Worm (Caenorhabditis elegans): Measurements from ENCODE around the gene C33C12.4.

Gene C33C12.4

DNA sequence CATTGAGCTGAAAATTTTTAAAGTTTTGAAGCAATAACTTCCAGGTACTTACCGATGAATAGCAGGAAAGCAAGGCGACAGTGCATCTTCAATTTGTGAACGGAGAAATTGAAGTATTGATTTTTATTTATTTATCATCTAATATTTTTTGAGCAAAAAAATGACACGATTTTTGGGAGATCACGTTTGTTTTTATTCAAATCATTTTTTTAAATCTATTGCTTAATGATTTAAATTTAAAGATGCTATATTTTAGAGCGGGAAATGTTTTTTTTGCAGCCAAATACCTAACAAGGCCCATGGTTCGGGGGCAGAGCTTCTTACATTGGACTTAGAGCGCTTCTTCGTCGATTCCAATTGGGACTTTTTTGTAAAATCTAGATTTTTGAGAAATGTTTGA lies at the start of gene C33C12.4:
TSS of gene C33C12.4 (minus strand) at position 101 of the 400 bp plus-strand sequence.
- TF ChIP-seq elt-1 (tag; optimal IDR thresholded peaks at IDR 0.05; ENCODE audit: borderline replicate concordance, insufficient read depth): no peak
- TF ChIP-seq ceh-83 (GFP tag; optimal IDR thresholded peaks at IDR 0.05): no peak
- no peak for TF ChIP-seq pha-4 (tag; optimal IDR thresholded peaks at IDR 0.05)
- TF ChIP-seq cnd-1 (tag; optimal IDR thresholded peaks at IDR 0.05): no peak
- TF ChIP-seq lin-32 (GFP tag; optimal IDR thresholded peaks at IDR 0.05): no peak
- no peak for TF ChIP-seq M03D4.4 (tag; optimal IDR thresholded peaks at IDR 0.05)
- no peak for TF ChIP-seq ham-2 (GFP tag; optimal IDR thresholded peaks at IDR 0.05)
- no peak for TF ChIP-seq mep-1 (tag; optimal IDR thresholded peaks at IDR 0.05)
- TF ChIP-seq ceh-43 (GFP tag; optimal IDR thresholded peaks at IDR 0.05): no peak
- no peak for TF ChIP-seq nhr-28 (tag; optimal IDR thresholded peaks at IDR 0.05)
- TF ChIP-seq unc-39 (tag; optimal IDR thresholded peaks at IDR 0.05): no peak
- TF ChIP-seq ces-1 (GFP tag; optimal IDR thresholded peaks at IDR 0.05): no peak
- no peak for TF ChIP-seq mls-2 (tag; optimal IDR thresholded peaks at IDR 0.05)
- TF ChIP-seq unc-62 (GFP tag; optimal IDR thresholded peaks at IDR 0.05): no peak

DNA sequence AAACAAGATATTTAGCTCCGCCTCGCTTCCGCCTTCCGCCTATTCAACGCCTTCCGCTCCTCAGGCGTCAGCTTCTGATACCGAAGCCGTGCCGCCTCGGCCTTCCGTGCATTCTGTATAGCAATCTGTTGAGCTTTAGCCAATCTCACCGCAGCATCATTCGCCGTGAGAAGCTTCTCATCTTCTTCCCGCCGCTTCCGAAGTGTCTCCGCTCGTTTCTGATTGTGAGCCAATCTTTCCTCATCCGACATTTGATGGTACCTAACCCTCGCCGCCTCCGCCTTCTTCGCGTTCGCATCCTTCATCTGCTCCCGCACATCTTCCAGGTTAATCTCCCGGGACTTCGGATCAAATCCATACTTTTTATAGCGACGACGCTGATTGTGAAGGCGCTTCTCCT lies 49.2 kb upstream of the C33C12.4 start:
- no peak for TF ChIP-seq blmp-1 (tag; optimal IDR thresholded peaks at IDR 0.05)
- TF ChIP-seq bed-3 (GFP tag; optimal IDR thresholded peaks at IDR 0.05): no peak
- TF ChIP-seq lsy-2 (tag; optimal IDR thresholded peaks at IDR 0.05): no peak
- no peak for TF ChIP-seq lin-13 (tag; optimal IDR thresholded peaks at IDR 0.05)

DNA sequence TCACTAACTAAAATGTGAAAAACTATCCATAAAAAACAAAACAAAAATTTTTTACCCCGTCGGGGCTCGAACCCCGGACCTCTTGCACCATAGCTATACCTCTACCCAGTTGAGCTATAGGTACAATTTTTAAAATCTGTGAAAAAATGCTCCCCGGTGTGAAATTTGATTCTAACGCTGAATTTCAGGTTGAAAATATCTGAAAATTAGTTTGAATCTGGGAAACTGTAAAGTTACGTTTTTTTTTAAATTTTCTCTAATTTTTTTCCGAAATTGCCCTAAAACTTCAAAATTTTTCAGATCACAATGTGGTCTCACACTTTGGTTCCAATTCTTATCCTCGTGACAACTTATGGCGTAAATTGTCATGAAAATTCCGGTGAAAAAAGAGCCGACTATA lies 41.5 kb upstream of the C33C12.4 start, which contains the start of gene Y59C2A.1:
TSS of gene Y59C2A.1 (plus strand) at position 301 of the 400 bp plus-strand sequence.
- TF ChIP-seq pha-4 (tag; optimal IDR thresholded peaks at IDR 0.05) (no peak), mab-5 (tag; optimal IDR thresholded peaks at IDR 0.05) (no peak), cnd-1 (tag; optimal IDR thresholded peaks at IDR 0.05) (no peak), elt-3 (tag; optimal IDR thresholded peaks at IDR 0.05) (no peak), blmp-1 (tag; optimal IDR thresholded peaks at IDR 0.05) (no peak), ceh-83 (GFP tag; optimal IDR thresholded peaks at IDR 0.05) (no peak), lin-32 (GFP tag; optimal IDR thresholded peaks at IDR 0.05) (no peak), sem-2 (GFP tag; optimal IDR thresholded peaks at IDR 0.05) (no peak), sptf-1 (tag; optimal IDR thresholded peaks at IDR 0.05) (no peak), elt-1 (tag; optimal IDR thresholded peaks at IDR 0.05; ENCODE audit: borderline replicate concordance, insufficient read depth) (no peak), ces-1 (GFP tag; optimal IDR thresholded peaks at IDR 0.05) (no peak), M03D4.4 (tag; optimal IDR thresholded peaks at IDR 0.05) (no peak), unc-39 (tag; optimal IDR thresholded peaks at IDR 0.05) (no peak), ham-2 (GFP tag; optimal IDR thresholded peaks at IDR 0.05) (no peak), snpc-4 (tag; optimal IDR thresholded peaks at IDR 0.05) (no peak), mep-1 (tag; optimal IDR thresholded peaks at IDR 0.05) (no peak), ceh-39 (tag; optimal IDR thresholded peaks at IDR 0.05) (no peak), unc-62 (GFP tag; optimal IDR thresholded peaks at IDR 0.05) (no peak)

DNA sequence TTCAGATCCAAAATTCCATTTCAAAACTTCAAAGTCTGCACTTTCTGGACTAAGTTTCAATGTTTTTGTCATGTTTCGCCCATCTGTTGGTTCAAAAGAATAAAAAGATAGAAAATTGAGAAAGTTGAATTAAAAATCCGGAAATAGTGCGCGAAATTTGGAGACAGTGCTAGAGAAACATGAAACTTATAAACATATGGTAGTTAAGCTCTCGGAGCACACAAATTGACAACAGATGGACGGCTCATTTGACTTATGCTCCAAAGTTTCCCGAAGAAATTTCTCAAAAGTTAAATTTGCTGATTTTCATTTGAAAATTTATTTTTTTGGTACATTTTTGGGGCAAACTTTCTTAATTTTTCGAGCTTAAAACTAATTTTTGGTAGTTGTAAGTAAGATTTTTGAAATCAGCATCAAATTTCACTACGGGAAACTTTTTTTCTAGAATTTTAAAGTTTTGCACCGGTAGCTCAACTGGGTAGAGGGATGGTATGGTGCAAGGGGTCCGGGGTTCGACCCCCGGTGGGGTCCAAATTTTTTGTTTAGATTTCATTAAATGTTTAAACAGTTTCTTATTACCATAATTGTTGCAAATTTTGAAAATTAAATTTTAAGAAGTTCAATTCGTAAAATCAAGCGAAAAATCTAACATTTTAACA lies 39.9 kb upstream of the C33C12.4 start:
- no peak for TF ChIP-seq bed-3 (GFP tag; optimal IDR thresholded peaks at IDR 0.05)
- no peak for TF ChIP-seq mls-2 (tag; optimal IDR thresholded peaks at IDR 0.05)
- no peak for TF ChIP-seq nhr-12 (tag; optimal IDR thresholded peaks at IDR 0.05)
- no peak for TF ChIP-seq nhr-28 (tag; optimal IDR thresholded peaks at IDR 0.05)
- no peak for TF ChIP-seq drap-1 (GFP tag; optimal IDR thresholded peaks at IDR 0.05)
- no peak for TF ChIP-seq lin-13 (tag; optimal IDR thresholded peaks at IDR 0.05)
- no peak for TF ChIP-seq pha-4 (tag; optimal IDR thresholded peaks at IDR 0.05)
- no peak for TF ChIP-seq sptf-1 (tag; optimal IDR thresholded peaks at IDR 0.05)
- TF ChIP-seq blmp-1 (tag; optimal IDR thresholded peaks at IDR 0.05): no peak
- TF ChIP-seq sem-2 (GFP tag; optimal IDR thresholded peaks at IDR 0.05): no peak
- no peak for TF ChIP-seq nhr-2 (tag; optimal IDR thresholded peaks at IDR 0.05)
- no peak for TF ChIP-seq elt-3 (tag; optimal IDR thresholded peaks at IDR 0.05)
- no peak for TF ChIP-seq nhr-76 (tag; optimal IDR thresholded peaks at IDR 0.05)
- TF ChIP-seq lin-32 (GFP tag; optimal IDR thresholded peaks at IDR 0.05): no peak
- TF ChIP-seq unc-120 (tag; optimal IDR thresholded peaks at IDR 0.05; ENCODE audit: poor library complexity, severe bottlenecking): no peak
- TF ChIP-seq ces-1 (GFP tag; optimal IDR thresholded peaks at IDR 0.05): no peak
- TF ChIP-seq mab-5 (tag; optimal IDR thresholded peaks at IDR 0.05): no peak

DNA sequence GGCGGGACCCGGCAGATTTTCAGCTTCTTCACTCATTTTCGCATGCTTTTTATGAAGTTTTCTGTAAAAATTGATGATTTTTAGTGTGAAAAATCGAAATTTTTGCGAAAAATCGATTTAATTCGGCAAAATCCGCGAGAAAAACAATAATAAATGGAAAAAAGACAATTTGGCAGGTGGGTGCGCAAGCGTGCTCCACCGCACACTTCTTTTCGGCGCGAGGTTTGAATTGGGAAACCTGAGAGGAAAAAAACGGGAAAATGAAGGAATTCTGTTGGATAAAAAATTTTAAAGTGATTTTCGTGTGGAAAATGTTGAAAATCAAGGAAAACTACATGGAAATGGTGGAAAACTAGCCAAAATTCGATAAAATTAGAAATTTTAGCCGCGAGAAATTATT lies 37.8 kb upstream of the C33C12.4 start, which contains the start of gene Y59C2A.2:
TSS of gene Y59C2A.2 (minus strand) at position 61 of the 400 bp plus-strand sequence.
- TF ChIP-seq lsy-2 (tag; optimal IDR thresholded peaks at IDR 0.05) (peak; percentile 34), drap-1 (GFP tag; optimal IDR thresholded peaks at IDR 0.05) (no peak), nhr-28 (tag; optimal IDR thresholded peaks at IDR 0.05) (no peak), nhr-237 (tag; optimal IDR thresholded peaks at IDR 0.05) (peak; percentile 34), elt-1 (tag; optimal IDR thresholded peaks at IDR 0.05; ENCODE audit: borderline replicate concordance, insufficient read depth) (no peak), elt-3 (tag; optimal IDR thresholded peaks at IDR 0.05) (no peak), blmp-1 (tag; optimal IDR thresholded peaks at IDR 0.05) (no peak), flh-1 (GFP tag; optimal IDR thresholded peaks at IDR 0.05) (no peak), zip-8 (tag; optimal IDR thresholded peaks at IDR 0.05) (no peak), nhr-12 (tag; optimal IDR thresholded peaks at IDR 0.05) (no peak), mls-2 (tag; optimal IDR thresholded peaks at IDR 0.05) (no peak), lin-32 (GFP tag; optimal IDR thresholded peaks at IDR 0.05) (no peak), M03D4.4 (tag; optimal IDR thresholded peaks at IDR 0.05) (no peak), snpc-4 (tag; optimal IDR thresholded peaks at IDR 0.05) (no peak), hlh-1 (tag; optimal IDR thresholded peaks at IDR 0.05) (peak; percentile 17), sptf-1 (tag; optimal IDR thresholded peaks at IDR 0.05) (no peak), ceh-39 (tag; optimal IDR thresholded peaks at IDR 0.05) (no peak), bed-3 (GFP tag; optimal IDR thresholded peaks at IDR 0.05) (no peak), lin-13 (tag; optimal IDR thresholded peaks at IDR 0.05) (peak; percentile 34), pha-4 (tag; optimal IDR thresholded peaks at IDR 0.05) (no peak), mep-1 (tag; optimal IDR thresholded peaks at IDR 0.05) (peak; percentile 85), unc-120 (tag; optimal IDR thresholded peaks at IDR 0.05; ENCODE audit: poor library complexity, severe bottlenecking) (no peak), ces-1 (GFP tag; optimal IDR thresholded peaks at IDR 0.05) (no peak), ham-2 (GFP tag; optimal IDR thresholded peaks at IDR 0.05) (no peak), cnd-1 (tag; optimal IDR thresholded peaks at IDR 0.05) (no peak), ztf-11 (tag; optimal IDR thresholded peaks at IDR 0.05) (no peak), sem-2 (GFP tag; optimal IDR thresholded peaks at IDR 0.05) (no peak), ceh-43 (GFP tag; optimal IDR thresholded peaks at IDR 0.05) (no peak), ceh-83 (GFP tag; optimal IDR thresholded peaks at IDR 0.05) (peak; percentile 14), nhr-76 (tag; optimal IDR thresholded peaks at IDR 0.05) (no peak), nhr-2 (tag; optimal IDR thresholded peaks at IDR 0.05) (no peak)

Data from whole organism, mixed stage, embryonic.